Fruit fly (Drosophila melanogaster) whole organism, embryonic: ENCODE data around the gene ea.
A peak's percentile ranks its signal among the peaks of the same experiment; 100 is the strongest.

Experiments
- ATbp ChIP-seq: fragments of 200-800 bp; sonication (Bioruptor generic); optimal IDR thresholded peaks from 2 replicates; lab custom pipeline; 2017; ENCODE audit warnings: missing biosample characterization, mild to moderate bottlenecking, missing genetic modification characterization, missing genetic modification reagents
- Bgb ChIP-seq: fragments of 200-800 bp; sonication (Bioruptor generic); IDR thresholded peaks from 2 replicates; pipeline ENCODE4 v1.3.6; 2022; ENCODE audit warnings: missing biosample characterization, missing genetic modification characterization; ENCODE audit not compliant: partially characterized antibody
- CG10959 ChIP-seq: fragments of 200-800 bp; sonication (Bioruptor generic); IDR thresholded peaks from 2 replicates; pipeline ENCODE4 v1.3.6; 2022; ENCODE audit warnings: missing biosample characterization, missing genetic modification characterization
- CG11085 ChIP-seq: fragments of 200-800 bp; sonication (Bioruptor generic); IDR thresholded peaks from 2 replicates; pipeline ENCODE4 v1.3.6; 2022; ENCODE audit warnings: missing biosample characterization, missing genetic modification characterization
- CG11695 ChIP-seq: fragments of 200-800 bp; sonication (Bioruptor generic); IDR thresholded peaks from 3 replicates; pipeline ENCODE4 v1.3.6; 2022; ENCODE audit warnings: missing biosample characterization, missing genetic modification characterization
- CG12659 ChIP-seq: fragments of 200-800 bp; sonication (Bioruptor generic); optimal IDR thresholded peaks from 3 replicates; lab custom pipeline; 2017; ENCODE audit warnings: mild to moderate bottlenecking, missing biosample characterization, missing genetic modification reagents, missing genetic modification characterization
- CG13775 ChIP-seq: fragments of 200-800 bp; sonication (Bioruptor generic); optimal IDR thresholded peaks from 3 replicates; lab custom pipeline; 2017; ENCODE audit warnings: missing biosample characterization, mild to moderate bottlenecking, missing genetic modification characterization
- CG13894 ChIP-seq: fragments of 200-800 bp; sonication (Bioruptor generic); optimal IDR thresholded peaks from 3 replicates; lab custom pipeline; 2018; ENCODE audit warnings: missing biosample characterization, mild to moderate bottlenecking, missing genetic modification characterization, moderate library complexity
- CG14710 ChIP-seq: fragments of 200-800 bp; sonication (Bioruptor generic); optimal IDR thresholded peaks from 3 replicates; lab custom pipeline; 2019; ENCODE audit warnings: missing biosample characterization, mild to moderate bottlenecking, missing genetic modification characterization, moderate library complexity
- CG17612 ChIP-seq: fragments of 200-800 bp; sonication (Bioruptor generic); IDR thresholded peaks from 2 replicates; pipeline ENCODE4 v1.3.6; 2022; ENCODE audit warnings: missing biosample characterization, missing genetic modification characterization
- CG17829 ChIP-seq: fragments of 200-800 bp; optimal IDR thresholded peaks from 2 replicates; lab custom pipeline; 2019; ENCODE audit warnings: missing biosample characterization, mild to moderate bottlenecking, missing genetic modification characterization, moderate library complexity
- CG18619 ChIP-seq: fragments of 200-800 bp; sonication (Bioruptor generic); optimal IDR thresholded peaks from 3 replicates; lab custom pipeline; 2017; ENCODE audit warnings: missing biosample characterization, mild to moderate bottlenecking, missing genetic modification characterization
- CG3838 ChIP-seq: fragments of 200-800 bp; sonication (Bioruptor generic); optimal IDR thresholded peaks from 3 replicates; lab custom pipeline; 2016; ENCODE audit warnings: missing biosample characterization, missing genetic modification characterization
- CG42726 ChIP-seq: fragments of 200-800 bp; sonication (Bioruptor generic); IDR thresholded peaks from 2 replicates; pipeline ENCODE4 v1.3.6; 2022; ENCODE audit warnings: missing biosample characterization, missing genetic modification characterization; ENCODE audit not compliant: partially characterized antibody
- CG4282 ChIP-seq: fragments of 200-800 bp; sonication (Bioruptor generic); optimal IDR thresholded peaks from 2 replicates; lab custom pipeline; 2016; ENCODE audit warnings: missing biosample characterization, missing genetic modification characterization
- CG6765 ChIP-seq: fragments of 200-800 bp; sonication (Bioruptor generic); optimal IDR thresholded peaks from 3 replicates; lab custom pipeline; 2017; ENCODE audit warnings: missing biosample characterization, mild to moderate bottlenecking, missing genetic modification characterization
- CG7357 ChIP-seq: fragments of 200-800 bp; sonication (Bioruptor generic); IDR thresholded peaks from 3 replicates; pipeline ENCODE4 v1.3.6; 2022; ENCODE audit warnings: missing biosample characterization, missing genetic modification characterization
- CG9817 ChIP-seq: fragments of 200-800 bp; sonication (Bioruptor generic); optimal IDR thresholded peaks from 2 replicates; lab custom pipeline; 2018; ENCODE audit warnings: missing biosample characterization, mild to moderate bottlenecking, missing genetic modification characterization, moderate library complexity
- CrebB ChIP-seq: fragments of 200-800 bp; sonication (Bioruptor generic); optimal IDR thresholded peaks from 3 replicates; lab custom pipeline; 2018; ENCODE audit warnings: missing biosample characterization, mild to moderate bottlenecking, missing genetic modification characterization
- Dref ChIP-seq: fragments of 200-800 bp; sonication (Bioruptor generic); IDR thresholded peaks from 2 replicates; pipeline ENCODE4 v1.3.6; 2022; ENCODE audit warnings: missing biosample characterization, missing genetic modification characterization
- E2f1 ChIP-seq: fragments of 200-800 bp; sonication (Bioruptor generic); IDR thresholded peaks from 2 replicates; pipeline ENCODE4 v1.3.6; 2022; ENCODE audit warnings: missing biosample characterization, missing genetic modification characterization
- Elba2 ChIP-seq: fragments of 200-800 bp; sonication (Bioruptor generic); optimal IDR thresholded peaks from 3 replicates; lab custom pipeline; 2016; ENCODE audit warnings: missing biosample characterization, missing genetic modification characterization
- Fer1 ChIP-seq: fragments of 200-800 bp; sonication (Bioruptor generic); optimal IDR thresholded peaks from 2 replicates; lab custom pipeline; 2017; ENCODE audit warnings: missing biosample characterization, mild to moderate bottlenecking, missing genetic modification characterization
- Hmr ChIP-seq: fragments of 200-800 bp; sonication (Bioruptor generic); optimal IDR thresholded peaks from 3 replicates; lab custom pipeline; 2017; ENCODE audit warnings: mild to moderate bottlenecking, missing biosample characterization, missing genetic modification reagents, missing genetic modification characterization
- Lim3 ChIP-seq: fragments of 200-800 bp; sonication (Bioruptor generic); IDR thresholded peaks from 2 replicates; pipeline ENCODE4 v1.3.6; 2022; ENCODE audit warnings: missing biosample characterization, missing genetic modification characterization
- Lpt ChIP-seq: fragments of >200 bp; optimal IDR thresholded peaks from 2 replicates; lab custom pipeline; 2018; ENCODE audit warnings: missing biosample characterization, missing genetic modification characterization
- MTF-1 ChIP-seq: fragments of 200-800 bp; sonication (Bioruptor generic); optimal IDR thresholded peaks from 2 replicates; lab custom pipeline; 2018; ENCODE audit warnings: missing biosample characterization, mild to moderate bottlenecking, missing genetic modification characterization, borderline replicate concordance
- Mad ChIP-seq: fragments of 200-800 bp; sonication (Bioruptor generic); optimal IDR thresholded peaks from 2 replicates; lab custom pipeline; 2016; ENCODE audit warnings: missing biosample characterization, missing genetic modification characterization
- NFAT ChIP-seq: fragments of 200-800 bp; sonication (Bioruptor generic); IDR thresholded peaks from 2 replicates; pipeline ENCODE4 v1.3.6; 2022; ENCODE audit warnings: missing biosample characterization, missing genetic modification characterization
- Sin3A ChIP-seq: fragments of >200 bp; optimal IDR thresholded peaks from 2 replicates; lab custom pipeline; 2018
- Sry-δ ChIP-seq: fragments of 200-800 bp; sonication (Bioruptor generic); optimal IDR thresholded peaks from 2 replicates; lab custom pipeline; 2016; ENCODE audit warnings: missing biosample characterization, missing genetic modification characterization
- Stat92E ChIP-seq, 3 experiments: fragments of >200 bp in 2 of 3; fragments of 200-800 bp in 1 of 3; sonication (Bioruptor generic) in 1 of 3; optimal IDR thresholded peaks; 2 replicates each; lab custom pipeline; 2017 to 2019; ENCODE audit warnings: missing biosample characterization in 3 of 3, missing genetic modification characterization in 3 of 3, mild to moderate bottlenecking in 1 of 3, moderate library complexity in 1 of 3
- Xbp1 ChIP-seq: fragments of 200-800 bp; sonication (Bioruptor generic); optimal IDR thresholded peaks from 3 replicates; lab custom pipeline; 2016; ENCODE audit warnings: missing biosample characterization, mild to moderate bottlenecking, missing genetic modification characterization
- ap ChIP-seq: fragments of 200-800 bp; sonication (Bioruptor generic); IDR thresholded peaks from 2 replicates; pipeline ENCODE4 v1.3.6; 2022; ENCODE audit warnings: missing biosample characterization, missing genetic modification characterization
- exex ChIP-seq: fragments of 200-800 bp; sonication (Bioruptor generic); optimal IDR thresholded peaks from 4 replicates; lab custom pipeline; 2018; ENCODE audit warnings: missing biosample characterization, mild to moderate bottlenecking, missing genetic modification characterization, moderate library complexity
- eyg ChIP-seq: fragments of 200-800 bp; sonication (Bioruptor generic); optimal IDR thresholded peaks from 3 replicates; lab custom pipeline; 2016; ENCODE audit warnings: missing biosample characterization, missing genetic modification characterization
- gfzf ChIP-seq: fragments of 200-800 bp; sonication (Bioruptor generic); optimal IDR thresholded peaks from 2 replicates; lab custom pipeline; 2016; ENCODE audit warnings: missing biosample characterization, mild to moderate bottlenecking, missing genetic modification characterization, moderate library complexity
- gro ChIP-seq: fragments of 200-800 bp; sonication (Bioruptor generic); optimal IDR thresholded peaks from 2 replicates; lab custom pipeline; 2016; ENCODE audit warnings: missing biosample characterization, missing genetic modification characterization
- her ChIP-seq: fragments of 200-800 bp; sonication (Bioruptor generic); optimal IDR thresholded peaks from 2 replicates; lab custom pipeline; 2016; ENCODE audit warnings: missing biosample characterization, missing genetic modification characterization
- inv ChIP-seq: fragments of 200-800 bp; sonication (Bioruptor generic); IDR thresholded peaks from 2 replicates; pipeline ENCODE4 v1.3.6; 2022; ENCODE audit warnings: missing biosample characterization, missing genetic modification characterization; ENCODE audit not compliant: partially characterized antibody
- knrl ChIP-seq: fragments of 200-800 bp; sonication (Bioruptor generic); IDR thresholded peaks from 3 replicates; pipeline ENCODE4 v1.3.6; 2022; ENCODE audit warnings: missing biosample characterization, missing genetic modification characterization; ENCODE audit not compliant: partially characterized antibody
- mam ChIP-seq: fragments of 200-800 bp; sonication (Bioruptor generic); optimal IDR thresholded peaks from 3 replicates; lab custom pipeline; 2016; ENCODE audit warnings: missing biosample characterization, missing genetic modification characterization
- mirr ChIP-seq: fragments of 200-800 bp; sonication (Bioruptor generic); optimal IDR thresholded peaks from 3 replicates; lab custom pipeline; 2018; ENCODE audit warnings: missing biosample characterization, mild to moderate bottlenecking, missing genetic modification characterization
- mld ChIP-seq: fragments of 200-800 bp; sonication (Bioruptor generic); IDR thresholded peaks from 3 replicates; pipeline ENCODE4 v1.3.6; 2022; ENCODE audit warnings: missing biosample characterization, missing genetic modification characterization; ENCODE audit not compliant: partially characterized antibody
- nom ChIP-seq: fragments of 200-800 bp; sonication (Bioruptor generic); optimal IDR thresholded peaks from 2 replicates; lab custom pipeline; 2017; ENCODE audit warnings: missing biosample characterization, missing genetic modification characterization, mild to moderate bottlenecking, moderate library complexity, missing genetic modification reagents
- phol ChIP-seq: fragments of 200-800 bp; sonication (Bioruptor generic); optimal IDR thresholded peaks from 3 replicates; lab custom pipeline; 2018; ENCODE audit warnings: missing biosample characterization, mild to moderate bottlenecking, missing genetic modification characterization, moderate library complexity
- tgo ChIP-seq: fragments of 200-800 bp; sonication (Bioruptor generic); IDR thresholded peaks from 3 replicates; pipeline ENCODE4 v1.3.6; 2022; ENCODE audit warnings: missing biosample characterization, missing genetic modification characterization
- unc-4 ChIP-seq: fragments of 200-800 bp; sonication (Bioruptor generic); IDR thresholded peaks from 2 replicates; pipeline ENCODE4 v1.3.6; 2022; ENCODE audit warnings: missing biosample characterization, missing genetic modification characterization; ENCODE audit not compliant: partially characterized antibody
- vfl ChIP-seq: fragments of 200-800 bp; sonication (Bioruptor generic); optimal IDR thresholded peaks from 2 replicates; lab custom pipeline; 2016; ENCODE audit warnings: missing biosample characterization, missing genetic modification characterization
- vvl ChIP-seq: fragments of 200-800 bp; sonication (Bioruptor generic); IDR thresholded peaks from 2 replicates; pipeline ENCODE4 v1.3.6; 2022; ENCODE audit warnings: missing biosample characterization, missing genetic modification characterization

The ea gene

DNA sequence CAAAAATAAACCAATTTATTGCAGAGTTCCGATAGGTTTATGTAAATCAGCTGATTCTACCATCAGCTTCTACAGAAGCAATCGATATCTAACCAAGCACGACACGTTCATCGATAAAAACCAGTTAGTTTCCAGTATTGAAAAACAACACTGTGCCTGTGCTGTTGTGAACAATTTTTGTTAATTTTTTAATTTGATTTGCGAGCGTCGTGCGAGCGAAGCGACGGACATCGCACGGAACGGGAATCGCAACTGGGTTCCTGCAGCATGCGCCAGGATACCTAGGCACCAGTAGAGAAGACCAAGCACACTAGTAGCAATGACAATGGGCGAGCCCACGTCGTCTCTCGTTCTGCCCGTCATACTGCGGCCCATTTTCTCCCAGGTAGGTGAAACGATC, 43.3 kb downstream of the ea start, which contains the start of the genes Ccm3 and CG6136 (continued):
- TF ChIP-seq Elba2 (GFP tag; lab: Kevin White, UChicago) (peak; percentile 35), Sin3A (lab: Kevin White, UChicago) (peak; percentile 44), Stat92E (GFP tag; optimal IDR thresholded peaks at IDR 0.05; lab: Kevin White, UChicago) (no peak), unc-4 (GFP tag; lab: Robert Waterston, UW) (peak; percentile 92), phol (peak; percentile 25), NFAT (GFP tag; lab: Robert Waterston, UW) (peak; percentile 61; the same call in 1 of the 2 replicates), CG4282 (GFP tag; lab: Kevin White, UChicago) (peak; percentile 46), mirr (GFP tag; lab: Kevin White, UChicago) (peak; percentile 33), CG12659 (peak; percentile 69), CG3838 (GFP tag; lab: Kevin White, UChicago) (no peak), Dref (peak; percentile 97), CrebB (tag; lab: Kevin White, UChicago) (peak; percentile 21), knrl (GFP tag; lab: Robert Waterston, UW) (peak; percentile 89), ap (GFP tag; lab: Robert Waterston, UW) (no peak), Lpt (GFP tag; lab: Kevin White, UChicago) (no peak), CG17612 (GFP tag; lab: Robert Waterston, UW) (no peak), exex (tag; lab: Kevin White, UChicago) (peak; percentile 43), her (peak; percentile 35), vvl (GFP tag; lab: Robert Waterston, UW) (peak; percentile 91), CG6765 (GFP tag; lab: Kevin White, UChicago) (peak; percentile 52), eyg (peak; percentile 31), Mad (GFP tag; lab: Kevin White, UChicago) (no peak), ATbp (GFP tag; lab: Kevin White, UChicago) (no peak), gro (GFP tag; lab: Kevin White, UChicago) (peak; percentile 78), inv (GFP tag; lab: Robert Waterston, UW) (peak; percentile 81), CG42726 (GFP tag; lab: Robert Waterston, UW) (peak; percentile 89; the same call in 1 of the 2 replicates), CG11085 (GFP tag; lab: Robert Waterston, UW) (no peak), MTF-1 (GFP tag; lab: Kevin White, UChicago) (peak; percentile 14), Sry-δ (GFP tag; lab: Kevin White, UChicago) (peak; percentile 80), CG7357 (no peak), Hmr (GFP tag; lab: Kevin White, UChicago) (peak; percentile 69), CG13894 (tag; lab: Kevin White, UChicago) (peak; percentile 45), CG13775 (GFP tag; lab: Kevin White, UChicago) (no peak), CG17829 (tag; lab: Kevin White, UChicago) (peak; percentile 34), gfzf (GFP tag; lab: Kevin White, UChicago) (no peak), CG14710 (tag; lab: Kevin White, UChicago) (peak; percentile 38), Fer1 (GFP tag; lab: Kevin White, UChicago) (peak; percentile 65), CG18619 (GFP tag; lab: Kevin White, UChicago) (peak; percentile 11), Xbp1 (GFP tag; lab: Kevin White, UChicago) (peak; percentile 43), CG10959 (0 out of 2 replicates have a peak, but pooled peaks have one; percentile 29), vfl (GFP tag; lab: Kevin White, UChicago) (peak; percentile 36), CG9817 (no peak), mld (GFP tag; lab: Robert Waterston, UW) (peak; percentile 87), Lim3 (GFP tag; lab: Robert Waterston, UW) (no peak), CG11695 (GFP tag; lab: Robert Waterston, UW) (0 out of 3 replicates have a peak, but pooled peaks have one; percentile 23), nom (peak; percentile 1), mam (GFP tag; lab: Kevin White, UChicago) (peak; percentile 30), E2f1 (GFP tag; lab: Robert Waterston, UW) (peak; percentile 56; the same call in 1 of the 2 replicates), Bgb (GFP tag; lab: Robert Waterston, UW) (peak; percentile 96), tgo (GFP tag; lab: Robert Waterston, UW) (no peak; the same call in 2 of the 3 replicates)
